Worm (Caenorhabditis elegans) whole organism, mixed stage, embryonic: ENCODE data around the gene W01A11.1.

Experiments used
- nhr-12 ChIP-seq: fragments of 150-350 bp; optimal IDR thresholded peaks from 2 replicates; lab custom pipeline; 2014; ENCODE audit warnings: missing biosample characterization, missing genetic modification characterization
- nhr-237 ChIP-seq: fragments of 150-350 bp; optimal IDR thresholded peaks from 2 replicates; lab custom pipeline; 2014; ENCODE audit warnings: missing biosample characterization, missing genetic modification characterization
- snpc-4 ChIP-seq: fragments of 150-350 bp; optimal IDR thresholded peaks from 2 replicates; lab custom pipeline; 2014; ENCODE audit warnings: missing biosample characterization, missing genetic modification characterization

DNA sequence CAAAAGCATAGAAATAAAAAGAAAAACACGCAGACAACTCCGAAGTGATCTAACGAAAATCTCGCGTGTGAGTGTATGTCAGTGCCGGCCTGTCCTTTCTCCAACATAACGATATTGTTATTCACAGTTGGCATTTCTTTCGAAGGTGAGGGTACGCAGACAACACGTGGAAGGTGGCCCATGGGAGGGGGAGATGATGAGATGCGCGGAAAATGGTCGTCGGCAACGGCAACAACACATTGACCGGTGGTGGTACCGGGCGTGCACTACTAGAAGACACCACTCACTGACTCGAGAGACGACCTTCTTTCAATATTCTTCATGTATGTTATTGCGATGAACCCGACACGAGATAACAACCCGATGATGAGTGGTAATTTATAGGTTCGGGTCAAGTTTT, 46.0 kb downstream of the W01A11.1 start:
- TF ChIP-seq snpc-4 (tag; lab: Kevin White, UChicago) (no peak), nhr-12 (tag; lab: Kevin White, UChicago) (no peak), nhr-237 (no peak)
